Worm (Caenorhabditis elegans): ENCODE results near the gene fask-1.

DNA sequence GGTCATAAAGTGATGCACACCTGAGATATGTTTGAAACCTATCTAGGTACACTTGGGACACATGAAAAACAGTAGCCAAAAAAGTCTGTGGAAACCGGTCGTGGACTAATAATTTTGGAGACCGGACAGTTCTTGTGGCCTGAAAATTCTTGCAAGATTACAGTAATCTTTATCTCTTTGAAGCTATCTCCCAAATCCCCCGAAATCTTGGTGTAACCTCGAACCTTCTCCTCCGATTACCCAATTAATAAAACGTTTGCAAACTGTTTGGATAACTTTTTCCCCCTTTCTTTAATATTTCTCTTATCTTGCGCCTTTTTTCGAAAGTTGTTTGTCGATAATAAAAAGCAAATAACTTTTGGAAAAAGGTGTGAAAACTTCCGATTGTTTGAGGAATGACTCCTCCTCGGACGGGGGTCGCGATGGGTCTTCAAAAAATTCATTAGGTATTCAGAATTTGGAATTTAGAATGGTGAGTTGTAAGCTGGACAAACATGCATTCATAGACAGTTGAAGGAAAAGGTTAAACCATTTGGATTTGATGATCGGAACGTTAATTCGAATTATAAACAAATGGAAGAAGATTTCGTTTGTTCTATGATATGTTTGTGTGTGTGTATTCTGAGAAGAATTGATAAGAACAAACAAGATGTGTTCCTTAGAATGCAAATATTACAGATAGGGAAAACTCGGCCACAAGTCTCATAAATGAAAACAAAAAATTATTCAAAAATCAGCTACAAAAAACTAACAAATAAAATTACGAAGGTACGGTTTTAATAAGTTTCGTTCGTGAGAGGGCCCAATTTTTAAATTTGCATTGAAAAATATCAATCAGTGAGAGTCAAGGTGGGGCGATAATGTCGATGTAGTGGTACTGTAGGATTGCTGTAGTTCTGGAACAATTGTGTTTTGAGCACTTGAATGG is 17.4 kb upstream of the fask-1 start:
- TF ChIP-seq hlh-15 (tag; optimal IDR thresholded peaks at IDR 0.05) (no peak), ceh-30 (tag; optimal IDR thresholded peaks at IDR 0.05) (no peak), ama-1 (optimal IDR thresholded peaks at IDR 0.05) (no peak), elt-2 (tag; optimal IDR thresholded peaks at IDR 0.05) (no peak), unc-55 (GFP tag; optimal IDR thresholded peaks at IDR 0.05) (no peak), hlh-13 (GFP tag; optimal IDR thresholded peaks at IDR 0.05) (no peak), unc-86 (tag; optimal IDR thresholded peaks at IDR 0.05) (no peak), dve-1 (tag; optimal IDR thresholded peaks at IDR 0.05) (no peak), hlh-30 (tag; optimal IDR thresholded peaks at IDR 0.05; ENCODE audit: insufficient read depth) (no peak), lim-6 (tag; optimal IDR thresholded peaks at IDR 0.05) (no peak), fkh-10 (GFP tag; optimal IDR thresholded peaks at IDR 0.05) (no peak), ceh-48 (tag; optimal IDR thresholded peaks at IDR 0.05) (no peak)
